Fruit fly (Drosophila melanogaster): ENCODE results near the gene CG44476.

CG44476 gene

DNA sequence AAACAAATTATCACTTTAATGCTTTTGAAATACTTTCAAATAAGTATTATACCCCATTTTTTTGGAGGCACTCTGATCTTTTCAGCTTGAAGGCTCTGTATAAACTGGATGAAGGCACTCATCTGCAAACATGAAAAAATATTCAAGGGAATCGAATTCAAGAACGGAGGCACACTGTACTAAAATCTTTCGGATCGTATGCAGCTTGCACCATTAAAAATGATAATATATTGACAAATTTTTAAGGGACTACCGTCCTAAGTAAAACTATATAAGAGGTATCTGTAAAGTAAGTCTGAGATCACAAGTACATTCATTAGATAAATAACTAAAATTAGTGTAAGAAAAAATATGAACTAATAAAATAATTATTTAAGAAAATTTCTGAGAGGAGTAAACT is at the start of gene CG44476:
CG44476 (minus strand) TSS at position 101 of the 400 bp plus-strand sequence.
- TF ChIP-seq CG17801 (GFP tag; optimal IDR thresholded peaks at IDR 0.05; ENCODE audit: partially characterized antibody) = no peak

DNA sequence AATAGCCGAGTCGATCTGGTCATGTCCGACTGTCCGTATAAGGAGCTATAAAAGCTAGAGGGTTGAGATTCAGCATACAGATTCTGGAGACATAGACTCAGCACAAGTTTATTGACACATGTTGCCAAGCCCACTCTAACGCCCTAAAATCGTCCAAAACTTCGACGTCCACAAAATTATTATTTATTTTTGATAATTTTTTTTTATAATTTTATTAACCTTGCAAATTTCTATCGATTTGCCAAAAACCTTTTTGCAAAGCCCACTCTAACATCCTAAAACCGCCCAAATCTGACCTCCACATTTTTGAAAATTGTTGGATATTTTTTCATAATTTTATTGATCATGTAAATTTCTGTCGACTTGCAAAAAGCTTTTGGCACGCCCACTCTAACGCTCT is 46.2 kb upstream of the CG44476 start, which contains the start of gene JMJD4:
JMJD4 (minus strand) TSS at position 101 of the 400 bp plus-strand sequence.
- no peak for TF ChIP-seq CG17801 (GFP tag; optimal IDR thresholded peaks at IDR 0.05; ENCODE audit: partially characterized antibody)

DNA sequence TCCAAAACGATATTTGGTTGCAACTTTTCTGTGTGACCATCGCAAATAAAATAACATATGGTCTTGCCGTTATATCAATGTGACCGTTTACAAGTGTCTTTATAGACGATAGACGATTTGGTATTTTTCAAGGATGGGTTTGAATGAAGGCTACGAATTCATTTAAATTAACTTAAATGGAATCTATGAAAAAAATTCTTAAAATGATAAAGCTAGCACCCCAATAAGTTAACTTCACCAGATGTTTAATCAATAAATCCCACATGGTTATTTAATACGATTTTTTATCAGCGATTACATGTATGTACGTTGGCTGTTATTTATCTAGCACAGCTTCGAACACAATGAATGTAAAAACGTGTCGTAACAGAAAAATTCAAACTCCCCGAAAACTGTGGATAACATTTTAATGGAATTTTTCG is 45.7 kb upstream of the CG44476 start:
- TF ChIP-seq CG17801 (GFP tag; optimal IDR thresholded peaks at IDR 0.05; ENCODE audit: partially characterized antibody) = no peak

DNA sequence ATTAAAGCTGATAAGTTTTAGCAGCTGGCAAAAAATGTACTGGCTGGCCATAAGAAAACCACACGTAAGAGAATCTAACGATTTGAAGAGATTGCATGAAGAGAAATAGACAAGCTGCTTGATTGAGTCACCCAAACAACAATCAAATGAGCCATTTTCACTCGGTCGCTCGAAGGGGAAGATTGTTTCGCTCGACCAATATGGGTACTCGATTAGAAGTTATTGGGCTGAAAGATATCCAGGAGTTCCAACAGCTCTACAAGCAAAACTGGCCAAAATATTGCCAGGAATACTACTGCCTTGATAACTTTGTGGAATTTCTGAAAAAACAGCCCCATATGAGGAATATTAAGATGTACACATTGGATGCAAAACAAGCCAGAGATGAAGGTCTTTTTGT is 42.9 kb upstream of the CG44476 start, which contains the start of gene CG5783:
CG5783 (plus strand) TSS at position 167 of the 400 bp plus-strand sequence.
- no peak for TF ChIP-seq CG17801 (GFP tag; optimal IDR thresholded peaks at IDR 0.05; ENCODE audit: partially characterized antibody)

DNA sequence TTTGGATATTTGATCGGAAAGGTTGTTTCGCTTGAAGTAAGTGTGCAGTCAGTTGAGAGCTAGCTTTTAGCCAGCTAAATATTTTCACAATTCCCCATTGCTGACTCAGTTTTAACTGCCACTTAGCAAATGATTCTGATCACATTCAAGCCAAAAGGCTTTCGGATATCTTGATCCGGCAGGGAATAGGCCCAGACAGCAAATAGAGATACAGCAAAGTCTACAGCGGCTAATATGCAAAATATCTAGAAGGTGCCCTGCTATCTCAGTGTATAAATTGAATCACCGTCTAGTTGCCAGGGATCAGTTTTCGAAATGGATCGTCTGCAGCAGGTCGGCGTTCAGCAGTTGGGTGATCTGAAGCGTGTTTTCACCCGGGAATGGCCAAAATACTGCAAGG is 41.6 kb upstream of the CG44476 start, which contains the start of gene CG15155:
CG15155 (plus strand) TSS at position 301 of the 400 bp plus-strand sequence.
- no peak for TF ChIP-seq CG17801 (GFP tag; optimal IDR thresholded peaks at IDR 0.05; ENCODE audit: partially characterized antibody)

DNA sequence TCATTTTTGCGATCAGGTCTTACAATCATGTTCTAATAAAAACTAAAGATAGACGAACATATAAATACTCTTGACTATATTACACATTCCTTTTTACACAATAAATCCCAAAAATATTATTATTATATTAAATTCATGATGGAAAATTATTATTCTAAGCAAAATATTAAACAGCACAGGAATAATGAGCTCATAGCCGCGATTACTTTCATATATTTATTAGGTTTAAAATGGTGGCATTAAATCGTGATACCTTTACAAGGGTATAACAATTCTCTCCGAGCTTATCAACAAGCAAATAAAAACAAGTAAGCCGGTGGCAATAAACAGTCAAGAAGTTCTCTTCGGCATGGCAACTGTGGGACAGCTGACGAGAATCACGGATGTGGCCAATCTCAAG is 40.1 kb upstream of the CG44476 start, which contains the start of gene CG17681:
CG17681 (plus strand) TSS at position 56 of the 400 bp plus-strand sequence.
- TF ChIP-seq CG17801 (GFP tag; optimal IDR thresholded peaks at IDR 0.05; ENCODE audit: partially characterized antibody) = peak; percentile 87

DNA sequence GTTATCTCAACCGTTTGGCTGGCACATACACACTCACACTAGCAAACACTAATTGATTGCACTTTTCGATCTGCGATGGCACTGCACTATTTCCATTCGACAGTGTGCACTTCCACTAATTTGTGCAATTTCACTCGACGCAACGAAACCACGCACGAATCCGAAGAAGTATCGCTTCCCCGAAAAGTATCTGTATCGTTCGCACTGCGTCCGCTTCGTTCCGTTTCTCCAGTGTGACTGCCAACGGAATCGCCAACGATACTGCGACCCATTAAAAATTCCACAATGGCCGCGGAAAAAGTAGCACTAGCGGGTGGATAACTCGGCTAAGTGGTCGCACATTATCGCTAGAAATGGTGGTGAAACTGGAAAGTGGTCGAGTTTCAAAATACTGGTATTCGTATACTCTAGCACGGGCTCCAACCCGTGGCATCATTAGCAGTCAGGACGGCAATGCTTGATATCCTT is 39.2 kb upstream of the CG44476 start, which contains the start of gene Socs36E:
Socs36E (minus strand) TSS at position 246 of the 468 bp plus-strand sequence.
- peak; percentile 12 for TF ChIP-seq CG17801 (GFP tag; optimal IDR thresholded peaks at IDR 0.05; ENCODE audit: partially characterized antibody)

DNA sequence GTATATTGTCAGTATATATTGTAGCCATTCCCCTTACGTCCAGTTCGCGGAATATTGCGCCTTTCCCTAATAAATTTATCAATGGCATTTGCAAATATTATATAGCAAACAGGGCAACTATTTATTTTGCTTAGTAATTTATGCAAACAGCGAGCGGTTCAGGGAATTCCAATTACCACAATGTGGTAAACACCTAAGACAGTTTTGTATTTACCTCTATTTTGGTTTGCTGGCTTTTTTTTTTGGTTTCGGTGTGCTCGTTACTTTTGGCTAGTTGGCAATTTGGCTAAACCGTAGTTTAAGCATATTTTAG is 38.8 kb upstream of the CG44476 start:
- TF ChIP-seq CG17801 (GFP tag; optimal IDR thresholded peaks at IDR 0.05; ENCODE audit: partially characterized antibody) = no peak

DNA sequence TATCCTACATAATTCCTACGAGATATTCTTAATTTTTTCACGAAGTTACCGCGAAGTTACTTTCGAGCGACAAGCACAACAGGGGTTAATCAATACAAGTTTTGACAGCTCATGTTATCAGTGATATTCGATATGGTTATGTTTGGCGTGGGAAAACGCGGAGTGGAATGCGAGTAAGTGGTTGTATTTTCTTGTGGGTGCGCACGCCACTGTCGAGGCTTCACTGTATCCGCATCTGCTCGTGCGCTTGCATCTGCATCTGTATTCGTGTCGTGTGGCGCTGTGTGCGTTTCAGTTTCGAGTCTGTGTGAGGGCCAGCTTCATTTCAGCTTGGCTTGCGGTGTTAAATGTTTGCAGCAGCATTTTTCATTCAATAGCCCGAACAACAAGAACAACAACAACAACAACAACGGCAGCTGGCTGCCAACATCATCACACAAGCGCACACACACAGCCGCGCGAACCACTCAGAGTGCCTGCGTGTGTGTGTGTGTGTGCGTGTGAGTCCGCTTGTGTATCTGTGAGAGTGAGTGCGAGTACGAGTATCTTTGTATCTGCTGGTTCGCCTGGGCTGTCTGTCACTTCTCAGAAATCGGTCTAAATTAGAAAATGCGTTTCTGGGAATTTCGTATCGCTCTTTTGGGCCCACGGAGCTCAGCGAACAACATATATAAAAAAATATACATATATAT is 38.3 kb upstream of the CG44476 start:
- no peak for TF ChIP-seq CG17801 (GFP tag; optimal IDR thresholded peaks at IDR 0.05; ENCODE audit: partially characterized antibody)

DNA sequence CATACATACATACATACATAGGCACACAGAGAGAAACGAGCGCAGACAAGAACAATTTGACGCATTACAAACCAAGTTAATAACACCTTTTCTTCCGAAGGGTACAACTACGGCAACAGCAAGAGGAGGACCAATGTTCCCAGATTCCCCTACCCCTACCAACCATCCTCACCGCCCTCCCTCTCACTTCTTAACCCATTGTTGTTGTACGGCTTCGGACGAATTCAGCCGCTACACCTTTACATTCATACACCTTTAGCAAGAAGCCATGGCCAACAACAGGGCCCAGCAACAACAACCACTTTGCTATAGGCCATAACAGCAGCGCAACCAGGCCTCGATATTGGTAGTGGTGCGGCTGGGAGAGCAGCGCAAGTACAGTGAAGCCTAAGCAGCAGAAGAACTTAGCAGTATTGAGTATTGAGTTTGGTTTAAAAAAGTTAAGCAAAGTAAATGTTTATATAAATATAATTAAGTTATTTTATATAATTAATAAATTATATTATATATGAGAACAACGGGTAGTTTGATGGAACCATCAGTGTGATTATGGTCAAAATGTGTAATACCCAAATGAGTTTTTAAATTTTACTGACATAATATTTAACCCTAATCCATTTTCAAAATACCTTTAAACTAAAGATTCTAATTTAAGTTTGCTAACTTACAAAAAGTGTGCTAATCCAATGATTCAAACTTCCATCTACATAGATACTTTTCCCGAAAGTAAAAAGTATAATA is 37.6 kb upstream of the CG44476 start:
- TF ChIP-seq CG17801 (GFP tag; optimal IDR thresholded peaks at IDR 0.05; ENCODE audit: partially characterized antibody) = no peak

DNA sequence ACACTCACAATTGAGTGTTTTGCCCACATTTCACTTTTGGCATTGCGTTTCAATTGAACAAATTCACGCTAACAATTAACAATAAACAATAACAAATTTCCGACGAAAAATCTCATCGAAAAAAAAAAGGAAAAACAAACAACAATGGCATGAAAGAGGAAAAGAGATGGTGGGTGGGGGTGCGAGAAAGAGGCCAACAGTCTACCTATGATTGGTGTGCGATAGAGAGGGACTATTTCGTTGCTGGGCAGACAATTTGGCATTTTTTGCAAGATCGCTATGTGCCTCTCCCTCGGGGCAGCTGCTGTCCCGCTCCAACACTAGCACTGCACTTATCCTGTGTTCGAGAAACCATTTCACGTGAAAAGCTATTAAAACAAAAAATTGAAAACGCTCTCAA is 36.9 kb upstream of the CG44476 start:
- no peak for TF ChIP-seq CG17801 (GFP tag; optimal IDR thresholded peaks at IDR 0.05; ENCODE audit: partially characterized antibody)

DNA sequence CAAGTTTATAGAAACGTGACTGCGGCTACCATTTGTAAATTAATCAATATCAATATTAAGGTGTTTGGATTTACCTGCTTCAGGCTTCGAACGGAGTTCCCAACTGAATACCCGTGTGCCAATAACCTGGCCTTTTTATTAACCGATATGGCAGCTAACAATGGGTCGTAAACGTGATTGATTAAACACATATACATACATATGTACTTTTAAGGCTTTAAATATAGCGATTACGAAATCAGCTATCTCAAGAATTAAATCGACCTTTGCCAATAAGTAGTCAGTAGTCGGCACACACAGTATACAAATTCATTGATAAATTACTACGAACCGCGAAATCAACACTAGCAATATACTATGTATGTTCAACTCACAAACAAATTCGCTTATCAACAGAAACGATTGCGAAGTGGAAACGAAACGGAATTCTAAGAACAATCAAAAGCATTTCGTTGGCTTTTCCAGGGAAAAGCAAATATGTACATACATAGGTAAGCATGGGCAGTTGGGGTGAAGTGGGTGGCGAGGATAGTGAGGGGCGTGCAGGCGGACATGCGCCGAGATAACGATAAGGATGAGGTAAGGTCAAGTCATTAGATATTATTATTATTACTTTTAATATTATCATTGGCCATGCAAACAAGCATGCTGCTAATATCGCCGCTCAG is 35.7 kb upstream of the CG44476 start:
- TF ChIP-seq CG17801 (GFP tag; optimal IDR thresholded peaks at IDR 0.05; ENCODE audit: partially characterized antibody) = peak; percentile 43

DNA sequence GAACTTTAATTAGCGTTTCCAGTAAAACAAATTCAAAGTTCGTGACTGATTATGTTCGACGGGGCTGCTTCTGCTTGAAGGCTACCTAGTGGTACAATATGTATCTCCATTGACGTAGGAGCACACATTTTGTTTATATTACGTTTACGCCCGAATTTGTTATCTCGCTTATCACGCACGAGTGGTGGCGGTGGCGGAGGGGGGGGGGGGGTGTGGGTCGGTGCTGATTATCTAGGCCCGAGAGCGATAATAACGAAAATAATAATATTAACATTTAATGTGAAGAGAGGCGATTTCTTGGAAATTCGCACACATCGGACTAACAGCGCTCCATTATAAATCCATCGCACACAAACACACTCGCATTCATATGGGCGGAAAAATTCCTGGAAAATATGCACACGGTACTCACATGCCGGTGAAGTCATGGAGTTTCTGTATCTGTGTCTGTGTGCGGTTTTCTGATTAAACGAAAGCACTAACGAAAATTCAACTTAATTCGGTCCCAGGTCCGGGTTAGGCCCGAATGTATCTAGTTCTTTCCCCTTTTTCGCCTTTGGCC is 34.6 kb upstream of the CG44476 start:
- TF ChIP-seq CG17801 (GFP tag; optimal IDR thresholded peaks at IDR 0.05; ENCODE audit: partially characterized antibody) = no peak

DNA sequence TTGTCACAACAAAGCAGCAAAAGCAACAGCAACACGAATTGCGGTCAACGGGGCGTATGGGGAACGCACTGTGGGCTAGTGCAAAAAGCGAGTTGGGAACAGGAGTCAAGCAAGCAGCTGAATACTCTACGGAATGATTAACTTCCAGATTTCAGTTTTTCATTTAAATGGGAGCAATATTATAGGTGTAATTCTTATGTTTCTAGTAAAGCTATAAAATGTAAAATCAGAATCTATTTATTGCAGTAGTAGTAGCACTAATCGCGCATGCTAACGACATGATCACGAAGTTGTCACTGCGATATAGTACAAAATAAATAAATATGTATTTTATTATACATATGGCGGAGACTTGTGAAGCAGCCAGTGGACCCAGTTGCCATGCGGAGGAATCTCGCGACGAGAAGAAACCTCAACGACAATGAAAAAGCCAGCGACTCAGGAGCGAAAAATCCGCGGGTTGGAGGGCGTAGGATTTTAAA is 33.7 kb upstream of the CG44476 start:
- no peak for TF ChIP-seq CG17801 (GFP tag; optimal IDR thresholded peaks at IDR 0.05; ENCODE audit: partially characterized antibody)

DNA sequence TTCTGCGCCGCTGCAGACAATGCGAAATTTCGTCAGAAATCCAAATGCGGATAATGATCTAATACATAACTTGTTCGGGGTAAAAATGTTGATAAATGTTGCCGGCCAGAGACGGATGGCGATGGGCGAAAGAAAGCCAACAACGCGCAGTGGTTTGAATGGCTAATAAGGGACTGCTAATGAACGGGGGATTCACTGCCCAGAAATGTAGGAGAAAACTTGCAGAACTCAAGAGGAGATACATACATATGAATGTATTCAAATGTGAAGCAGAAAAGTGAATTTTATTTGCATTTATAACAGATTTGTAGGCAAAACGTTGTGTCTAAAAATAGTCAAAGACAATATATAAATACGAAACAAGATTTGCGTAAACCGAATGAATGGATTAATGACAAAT is 32.8 kb upstream of the CG44476 start:
- no peak for TF ChIP-seq CG17801 (GFP tag; optimal IDR thresholded peaks at IDR 0.05; ENCODE audit: partially characterized antibody)
